Worm (Caenorhabditis elegans): Measurements from ENCODE around the gene F14F3.4.

DNA sequence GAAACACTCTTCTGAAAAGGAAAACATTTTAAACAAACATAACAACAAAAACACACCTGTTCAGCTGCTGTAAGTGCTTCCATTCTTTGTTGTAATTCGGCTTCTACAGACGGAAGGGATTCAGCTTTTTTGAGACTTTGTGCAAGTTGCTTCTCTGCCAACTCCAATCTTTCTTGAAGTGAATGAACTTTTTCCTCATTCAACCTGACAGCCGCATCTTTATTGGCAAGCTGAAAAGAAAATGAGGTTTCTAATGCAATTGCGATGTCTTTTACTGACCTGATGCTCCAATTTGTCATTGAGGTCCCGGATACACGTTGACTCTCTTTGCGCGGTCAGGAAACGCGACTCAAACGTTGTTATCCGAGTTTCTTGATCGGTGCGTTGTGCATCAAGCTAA is 31.8 kb upstream of the F14F3.4 start:
- TF ChIP-seq zag-1 (tag; optimal IDR thresholded peaks at IDR 0.05) = no peak
- TF ChIP-seq fkh-2 (tag; optimal IDR thresholded peaks at IDR 0.05) = no peak
- no peak for TF ChIP-seq ama-1 (optimal IDR thresholded peaks at IDR 0.05)
- TF ChIP-seq snpc-4 (tag; optimal IDR thresholded peaks at IDR 0.05) = no peak
- no peak for TF ChIP-seq tbx-2 (tag; optimal IDR thresholded peaks at IDR 0.05)
- no peak for TF ChIP-seq nhr-237 (tag; optimal IDR thresholded peaks at IDR 0.05)

Measured in whole organism, L3 larva.